Worm (Caenorhabditis elegans) whole organism, L4 larva: ENCODE measurements around the gene F49E11.2.

Experiments
- ama-1 ChIP-seq: fragments of 150-350 bp; optimal IDR thresholded peaks from 2 replicates; lab custom pipeline; 2014; ENCODE audit warnings: inconsistent platforms, mixed read lengths
- egl-27 ChIP-seq: sonication (generic microtip); optimal IDR thresholded peaks from 3 replicates; lab custom pipeline; 2017; ENCODE audit warnings: missing biosample characterization, missing genetic modification reagents, missing genetic modification characterization
- lin-13 ChIP-seq: fragments of 150-350 bp; optimal IDR thresholded peaks from 2 replicates; lab custom pipeline; 2014; ENCODE audit warnings: missing biosample characterization, missing genetic modification reagents, missing genetic modification characterization
- nhr-25 ChIP-seq: sonication (generic microtip); optimal IDR thresholded peaks from 2 replicates; lab custom pipeline; 2017; ENCODE audit warnings: missing genetic modification characterization, mild to moderate bottlenecking, missing compliant biosample characterization, antibody characterized with exemption, moderate library complexity, borderline replicate concordance; ENCODE audit not compliant: insufficient read depth
- nhr-6 ChIP-seq: fragments of 150-350 bp; optimal IDR thresholded peaks from 2 replicates; lab custom pipeline; 2014; ENCODE audit warnings: missing biosample characterization, missing genetic modification characterization
- nhr-77 ChIP-seq: fragments of 150-350 bp; optimal IDR thresholded peaks from 2 replicates; lab custom pipeline; 2014; ENCODE audit warnings: missing biosample characterization, missing genetic modification characterization

ce11 chrIV:12989355-12989754 lies 49.4 kb downstream of the F49E11.2 start, which contains the start of gene K10D11.6:
- no peak for TF ChIP-seq lin-13 (GFP tag; lab: Kevin White, UChicago)
- TF ChIP-seq egl-27 (tag; lab: Kevin White, UChicago) = no peak
- no peak for TF ChIP-seq ama-1 (lab: Kevin White, UChicago)
- TF ChIP-seq nhr-25 (tag; lab: Kevin White, UChicago) = no peak
- TF ChIP-seq nhr-77 (tag; lab: Kevin White, UChicago) = no peak
- TF ChIP-seq nhr-6 (tag; lab: Kevin White, UChicago) = no peak
